Fruit fly (Drosophila melanogaster) whole organism, embryonic: ENCODE results near the gene Ir92a.
A peak's percentile ranks its signal among the peaks of the same experiment; 100 is the strongest.

ENCODE experiments used
- C15 ChIP-seq: fragments of 200-800 bp; sonication (Bioruptor generic); IDR thresholded peaks from 3 replicates; pipeline ENCODE4 v1.3.6; 2022; ENCODE audit warnings: missing biosample characterization, missing genetic modification characterization
- CG10274 ChIP-seq: fragments of 200-800 bp; sonication (Bioruptor generic); optimal IDR thresholded peaks from 3 replicates; lab custom pipeline; 2017; ENCODE audit warnings: missing biosample characterization, mild to moderate bottlenecking, missing genetic modification characterization
- CG10366 ChIP-seq: fragments of 200-800 bp; sonication (Bioruptor generic); IDR thresholded peaks from 2 replicates; pipeline ENCODE4 v1.3.6; 2022; ENCODE audit warnings: missing biosample characterization, missing genetic modification characterization
- CG12071 ChIP-seq: fragments of 200-800 bp; sonication (Bioruptor generic); optimal IDR thresholded peaks from 3 replicates; lab custom pipeline; 2018; ENCODE audit warnings: missing biosample characterization, mild to moderate bottlenecking, missing genetic modification characterization
- CG13894 ChIP-seq: fragments of 200-800 bp; sonication (Bioruptor generic); optimal IDR thresholded peaks from 3 replicates; lab custom pipeline; 2018; ENCODE audit warnings: missing biosample characterization, mild to moderate bottlenecking, missing genetic modification characterization, moderate library complexity
- CG15696 ChIP-seq: fragments of 200-800 bp; sonication (Bioruptor generic); optimal IDR thresholded peaks from 2 replicates; lab custom pipeline; 2019; ENCODE audit warnings: missing biosample characterization, mild to moderate bottlenecking, missing genetic modification characterization, moderate library complexity
- CG17568 ChIP-seq: fragments of 200-800 bp; sonication (Bioruptor generic); optimal IDR thresholded peaks from 2 replicates; lab custom pipeline; 2018; ENCODE audit warnings: missing biosample characterization, mild to moderate bottlenecking, missing genetic modification characterization, moderate library complexity
- CG17612 ChIP-seq: fragments of 200-800 bp; sonication (Bioruptor generic); IDR thresholded peaks from 2 replicates; pipeline ENCODE4 v1.3.6; 2022; ENCODE audit warnings: missing biosample characterization, missing genetic modification characterization
- CG1832 ChIP-seq: fragments of 200-800 bp; sonication (Bioruptor generic); optimal IDR thresholded peaks from 2 replicates; lab custom pipeline; 2017; ENCODE audit warnings: missing biosample characterization, mild to moderate bottlenecking, missing genetic modification characterization, inconsistent platforms
- CG2116 ChIP-seq: fragments of 200-800 bp; sonication (Bioruptor generic); optimal IDR thresholded peaks from 3 replicates; lab custom pipeline; 2018; ENCODE audit warnings: missing biosample characterization, mild to moderate bottlenecking, missing genetic modification characterization
- CG2202 ChIP-seq: fragments of 200-800 bp; sonication (Bioruptor generic); optimal IDR thresholded peaks from 2 replicates; lab custom pipeline; 2018; ENCODE audit warnings: missing biosample characterization, mild to moderate bottlenecking, missing genetic modification characterization
- CG2712 ChIP-seq: fragments of 200-800 bp; optimal IDR thresholded peaks from 3 replicates; lab custom pipeline; 2019; ENCODE audit warnings: missing biosample characterization, mild to moderate bottlenecking, missing genetic modification characterization, moderate library complexity
- CG31441 ChIP-seq: fragments of 200-800 bp; sonication (Bioruptor generic); IDR thresholded peaks from 2 replicates; pipeline ENCODE4 v1.3.6; 2022; ENCODE audit warnings: missing biosample characterization, missing genetic modification characterization
- CG4730 ChIP-seq: fragments of 200-800 bp; sonication (Bioruptor generic); IDR thresholded peaks from 2 replicates; pipeline ENCODE4 v1.3.6; 2022; ENCODE audit warnings: missing biosample characterization, missing genetic modification characterization
- CG5953 ChIP-seq: fragments of 200-800 bp; sonication (Bioruptor generic); IDR thresholded peaks from 2 replicates; pipeline ENCODE4 v1.3.6; 2022; ENCODE audit warnings: missing biosample characterization, missing genetic modification characterization
- CG6683 ChIP-seq: fragments of 200-800 bp; sonication (Bioruptor generic); optimal IDR thresholded peaks from 2 replicates; lab custom pipeline; 2017; ENCODE audit warnings: missing biosample characterization, mild to moderate bottlenecking, missing genetic modification characterization, missing genetic modification reagents
- CG7839 ChIP-seq: fragments of 200-800 bp; sonication (Bioruptor generic); optimal IDR thresholded peaks from 3 replicates; lab custom pipeline; 2018; ENCODE audit warnings: missing biosample characterization, mild to moderate bottlenecking, missing genetic modification characterization, moderate library complexity
- CG7987 ChIP-seq: fragments of 200-800 bp; sonication (Bioruptor generic); optimal IDR thresholded peaks from 2 replicates; lab custom pipeline; 2018; ENCODE audit warnings: missing biosample characterization, mild to moderate bottlenecking, missing genetic modification characterization, moderate library complexity
- CG8359 ChIP-seq: fragments of 200-800 bp; sonication (Bioruptor generic); optimal IDR thresholded peaks from 2 replicates; lab custom pipeline; 2017; ENCODE audit warnings: missing biosample characterization, mild to moderate bottlenecking, missing genetic modification characterization, borderline replicate concordance
- CG9609 ChIP-seq: fragments of 200-800 bp; sonication (Bioruptor generic); optimal IDR thresholded peaks from 3 replicates; lab custom pipeline; 2016; ENCODE audit warnings: missing biosample characterization, missing genetic modification characterization
- CG9817 ChIP-seq: fragments of 200-800 bp; sonication (Bioruptor generic); optimal IDR thresholded peaks from 2 replicates; lab custom pipeline; 2018; ENCODE audit warnings: missing biosample characterization, mild to moderate bottlenecking, missing genetic modification characterization, moderate library complexity
- CrebB ChIP-seq: fragments of 200-800 bp; sonication (Bioruptor generic); optimal IDR thresholded peaks from 3 replicates; lab custom pipeline; 2018; ENCODE audit warnings: missing biosample characterization, mild to moderate bottlenecking, missing genetic modification characterization
- Dek ChIP-seq: fragments of 200-800 bp; sonication (Bioruptor generic); optimal IDR thresholded peaks from 3 replicates; lab custom pipeline; 2019; ENCODE audit warnings: missing biosample characterization, mild to moderate bottlenecking, missing genetic modification characterization, moderate library complexity
- Mrtf ChIP-seq: fragments of 200-800 bp; sonication (Bioruptor generic); IDR thresholded peaks from 3 replicates; pipeline ENCODE4 v1.3.6; 2022; ENCODE audit warnings: missing biosample characterization, missing genetic modification characterization
- Pdp1 ChIP-seq, 2 experiments: fragments of 200-800 bp; sonication (Bioruptor generic); optimal IDR thresholded peaks; 3 replicates each; lab custom pipeline; 2016; ENCODE audit warnings: missing biosample characterization in 2 of 2, missing genetic modification characterization in 2 of 2, mild to moderate bottlenecking in 1 of 2, moderate library complexity in 1 of 2
- Scr ChIP-seq: fragments of 200-800 bp; sonication (Bioruptor generic); IDR thresholded peaks from 2 replicates; pipeline ENCODE4 v1.3.6; 2022; ENCODE audit warnings: missing biosample characterization, missing genetic modification characterization; ENCODE audit not compliant: partially characterized antibody
- abd-A ChIP-seq: fragments of 200-800 bp; sonication (Bioruptor generic); optimal IDR thresholded peaks from 3 replicates; lab custom pipeline; 2019; ENCODE audit warnings: missing biosample characterization, mild to moderate bottlenecking, missing genetic modification characterization, moderate library complexity
- ac ChIP-seq: fragments of 200-800 bp; sonication (Bioruptor generic); optimal IDR thresholded peaks from 3 replicates; lab custom pipeline; 2017; ENCODE audit warnings: missing biosample characterization, mild to moderate bottlenecking, missing genetic modification characterization
- amos ChIP-seq: fragments of 200-800 bp; sonication (Bioruptor generic); IDR thresholded peaks from 2 replicates; pipeline ENCODE4 v1.3.6; 2022; ENCODE audit warnings: missing biosample characterization, missing genetic modification characterization; ENCODE audit not compliant: partially characterized antibody
- ase ChIP-seq: fragments of 200-800 bp; sonication (Bioruptor generic); IDR thresholded peaks from 3 replicates; pipeline ENCODE4 v1.3.6; 2022; ENCODE audit warnings: missing biosample characterization, missing genetic modification characterization
- btn ChIP-seq: fragments of 200-800 bp; sonication (Bioruptor generic); optimal IDR thresholded peaks from 2 replicates; lab custom pipeline; 2016; ENCODE audit warnings: missing biosample characterization, missing genetic modification characterization
- caup ChIP-seq: fragments of 200-800 bp; sonication (Bioruptor generic); optimal IDR thresholded peaks from 3 replicates; lab custom pipeline; 2017; ENCODE audit warnings: missing biosample characterization, mild to moderate bottlenecking, missing genetic modification characterization, moderate library complexity; ENCODE audit not compliant: severe bottlenecking
- fd96Cb ChIP-seq: fragments of 200-800 bp; sonication (Bioruptor generic); optimal IDR thresholded peaks from 2 replicates; lab custom pipeline; 2018; ENCODE audit warnings: missing biosample characterization, mild to moderate bottlenecking, missing genetic modification characterization, moderate library complexity
- gem ChIP-seq: fragments of 200-800 bp; sonication (Bioruptor generic); optimal IDR thresholded peaks from 2 replicates; lab custom pipeline; 2019; ENCODE audit warnings: missing biosample characterization, mild to moderate bottlenecking, missing genetic modification characterization, moderate library complexity
- klu ChIP-seq: fragments of 200-800 bp; sonication (Bioruptor generic); IDR thresholded peaks from 2 replicates; pipeline ENCODE4 v1.3.6; 2022; ENCODE audit warnings: missing biosample characterization, missing genetic modification characterization
- luna ChIP-seq: fragments of 200-800 bp; sonication (Bioruptor generic); optimal IDR thresholded peaks from 2 replicates; lab custom pipeline; 2016; ENCODE audit warnings: missing biosample characterization, missing genetic modification characterization
- nom ChIP-seq: fragments of 200-800 bp; sonication (Bioruptor generic); optimal IDR thresholded peaks from 2 replicates; lab custom pipeline; 2017; ENCODE audit warnings: missing biosample characterization, missing genetic modification characterization, mild to moderate bottlenecking, moderate library complexity, missing genetic modification reagents
- org-1 ChIP-seq: fragments of 200-800 bp; sonication (Bioruptor generic); optimal IDR thresholded peaks from 2 replicates; lab custom pipeline; 2017; ENCODE audit warnings: missing biosample characterization, missing genetic modification characterization
- pita ChIP-seq: fragments of 200-800 bp; sonication (Bioruptor generic); optimal IDR thresholded peaks from 2 replicates; lab custom pipeline; 2017; ENCODE audit warnings: missing biosample characterization, mild to moderate bottlenecking, missing genetic modification characterization
- pnt ChIP-seq: fragments of 200-800 bp; sonication (Bioruptor generic); optimal IDR thresholded peaks from 3 replicates; lab custom pipeline; 2016; ENCODE audit warnings: missing biosample characterization, missing genetic modification characterization
- pros ChIP-seq: fragments of 200-800 bp; sonication (Bioruptor generic); optimal IDR thresholded peaks from 3 replicates; lab custom pipeline; 2019; ENCODE audit warnings: missing biosample characterization, mild to moderate bottlenecking, missing genetic modification characterization, moderate library complexity
- sc ChIP-seq, 3 experiments: fragments of >200 bp in 2 of 3; fragments of 200-800 bp in 1 of 3; sonication (Bioruptor generic) in 1 of 3; optimal IDR thresholded peaks; 2 replicates in 2 of 3; 3 replicates in 1 of 3; lab custom pipeline; 2017; ENCODE audit warnings: mild to moderate bottlenecking in 1 of 3, missing biosample characterization in 1 of 3, missing genetic modification characterization in 1 of 3, missing genetic modification reagents in 1 of 3
- shn ChIP-seq: fragments of 200-800 bp; sonication (Bioruptor generic); optimal IDR thresholded peaks from 3 replicates; lab custom pipeline; 2016; ENCODE audit warnings: missing biosample characterization, missing genetic modification characterization
- slbo ChIP-seq: fragments of 200-800 bp; sonication (Bioruptor generic); IDR thresholded peaks from 2 replicates; pipeline ENCODE4 v1.3.6; 2022; ENCODE audit warnings: missing biosample characterization, missing genetic modification characterization
- sr ChIP-seq: fragments of 200-800 bp; sonication (Bioruptor generic); IDR thresholded peaks from 3 replicates; pipeline ENCODE4 v1.3.6; 2022; ENCODE audit warnings: missing biosample characterization, missing genetic modification characterization
- stc ChIP-seq: fragments of 200-800 bp; sonication (Bioruptor generic); IDR thresholded peaks from 2 replicates; pipeline ENCODE4 v1.3.6; 2022; ENCODE audit warnings: missing biosample characterization, missing genetic modification characterization
- unc-4 ChIP-seq: fragments of 200-800 bp; sonication (Bioruptor generic); IDR thresholded peaks from 2 replicates; pipeline ENCODE4 v1.3.6; 2022; ENCODE audit warnings: missing biosample characterization, missing genetic modification characterization; ENCODE audit not compliant: partially characterized antibody
- zf30C ChIP-seq: fragments of 200-800 bp; sonication (Bioruptor generic); optimal IDR thresholded peaks from 3 replicates; lab custom pipeline; 2018; ENCODE audit warnings: missing biosample characterization, mild to moderate bottlenecking, missing genetic modification characterization

Ir92a gene

dm6 chr3R:20308972-20309660 is 29.7 kb upstream of the Ir92a start, which contains the start of gene Orp8 (continued):
- TF ChIP-seq CG5953 (GFP tag; lab: Robert Waterston, UW) (no peak), CG10274 (no peak), CrebB (tag; lab: Kevin White, UChicago) (peak; percentile 64), ase (GFP tag; lab: Robert Waterston, UW) (no peak), CG2202 (no peak), ac (no peak), abd-A (tag; lab: Kevin White, UChicago) (no peak), nom (peak; percentile 87), gem (tag; lab: Kevin White, UChicago) (no peak), Pdp1 (GFP tag; optimal IDR thresholded peaks at IDR 0.05; lab: Kevin White, UChicago) (peak in 1 of 2 experiments; percentile 84), sc (optimal IDR thresholded peaks at IDR 0.05; lab: Kevin White, UChicago) (no peak), sc (GFP tag; optimal IDR thresholded peaks at IDR 0.05; lab: Kevin White, UChicago) (no peak), unc-4 (GFP tag; lab: Robert Waterston, UW) (peak; percentile 63; the same call in 1 of the 2 replicates), shn (no peak), fd96Cb (tag; lab: Kevin White, UChicago) (no peak), CG4730 (no peak), Dek (tag; lab: Kevin White, UChicago) (no peak), CG13894 (tag; lab: Kevin White, UChicago) (peak; percentile 65), CG2712 (no peak), klu (GFP tag; lab: Robert Waterston, UW) (no peak), sr (GFP tag; lab: Robert Waterston, UW) (no peak), Mrtf (no peak), slbo (no peak), CG7987 (peak; percentile 51), CG12071 (no peak), CG10366 (no peak), pros (no peak), caup (peak; percentile 65), amos (GFP tag; lab: Robert Waterston, UW) (peak; percentile 32; the same call in 1 of the 2 replicates), CG6683 (GFP tag; lab: Kevin White, UChicago) (no peak), C15 (GFP tag; lab: Robert Waterston, UW) (no peak), luna (GFP tag; lab: Kevin White, UChicago) (peak; percentile 11), CG1832 (GFP tag; lab: Kevin White, UChicago) (no peak), CG8359 (peak; percentile 5), CG9817 (tag; lab: Kevin White, UChicago) (no peak), pnt (no peak), CG9609 (GFP tag; lab: Kevin White, UChicago) (no peak), CG15696 (tag; lab: Kevin White, UChicago) (no peak), stc (peak; percentile 23; the same call in 1 of the 2 replicates), zf30C (no peak), CG2116 (GFP tag; lab: Kevin White, UChicago) (peak; percentile 90), CG31441 (GFP tag; lab: Robert Waterston, UW) (no peak), org-1 (no peak), pita (GFP tag; lab: Kevin White, UChicago) (no peak), Scr (GFP tag; lab: Robert Waterston, UW) (peak; percentile 57), CG7839 (peak; percentile 11), CG17568 (GFP tag; lab: Kevin White, UChicago) (no peak), btn (GFP tag; lab: Kevin White, UChicago) (no peak), CG17612 (GFP tag; lab: Robert Waterston, UW) (no peak)
